Fruit fly (Drosophila melanogaster) whole organism, embryonic: ENCODE measurements around the gene PpD6.

Experiments
- Awh ChIP-seq: fragments of 200-800 bp; sonication (Bioruptor generic); IDR thresholded peaks from 2 replicates; pipeline ENCODE4, ENCODE4 v1.3.6; 2022; ENCODE audit warnings: missing biosample characterization, missing genetic modification characterization
- C15 ChIP-seq: fragments of 200-800 bp; sonication (Bioruptor generic); IDR thresholded peaks from 3 replicates; pipeline ENCODE4 v1.3.6; 2022; ENCODE audit warnings: missing biosample characterization, missing genetic modification characterization
- CG11085 ChIP-seq: fragments of 200-800 bp; sonication (Bioruptor generic); IDR thresholded peaks from 2 replicates; pipeline ENCODE4 v1.3.6; 2022; ENCODE audit warnings: missing biosample characterization, missing genetic modification characterization
- CG11456 ChIP-seq: fragments of 200-800 bp; sonication (Bioruptor generic); IDR thresholded peaks from 3 replicates; pipeline ENCODE4 v1.3.6; 2022; ENCODE audit warnings: missing biosample characterization, missing genetic modification characterization
- CG12236 ChIP-seq: fragments of 200-800 bp; sonication (Bioruptor generic); optimal IDR thresholded peaks from 2 replicates; lab custom pipeline; 2016; ENCODE audit warnings: missing biosample characterization, missing genetic modification characterization
- CG13775 ChIP-seq: fragments of 200-800 bp; sonication (Bioruptor generic); optimal IDR thresholded peaks from 3 replicates; lab custom pipeline; 2017; ENCODE audit warnings: missing biosample characterization, mild to moderate bottlenecking, missing genetic modification characterization
- CG14014 ChIP-seq: fragments of 200-800 bp; sonication (Bioruptor generic); IDR thresholded peaks from 2 replicates; pipeline ENCODE4 v1.3.6; 2022; ENCODE audit warnings: missing biosample characterization, missing genetic modification characterization
- CG15601 ChIP-seq: fragments of 200-800 bp; sonication (Bioruptor generic); optimal IDR thresholded peaks from 3 replicates; lab custom pipeline; 2019; ENCODE audit warnings: missing biosample characterization, mild to moderate bottlenecking, missing genetic modification characterization, moderate library complexity
- CG17802 ChIP-seq: fragments of 200-800 bp; sonication (Bioruptor generic); optimal IDR thresholded peaks from 2 replicates; lab custom pipeline; 2018; ENCODE audit warnings: missing biosample characterization, mild to moderate bottlenecking, missing genetic modification characterization, moderate library complexity
- CG18011 ChIP-seq: fragments of 200-800 bp; sonication (Bioruptor generic); optimal IDR thresholded peaks from 2 replicates; lab custom pipeline; 2017; ENCODE audit warnings: missing biosample characterization, missing genetic modification characterization, mild to moderate bottlenecking, moderate library complexity, missing genotype
- CG1832 ChIP-seq: fragments of 200-800 bp; sonication (Bioruptor generic); optimal IDR thresholded peaks from 2 replicates; lab custom pipeline; 2017; ENCODE audit warnings: missing biosample characterization, mild to moderate bottlenecking, missing genetic modification characterization, inconsistent platforms
- CG31388 ChIP-seq: fragments of 200-800 bp; sonication (Bioruptor generic); optimal IDR thresholded peaks from 2 replicates; lab custom pipeline; 2016; ENCODE audit warnings: missing biosample characterization, missing genetic modification characterization
- CG34376 ChIP-seq: fragments of 200-800 bp; sonication (Bioruptor generic); optimal IDR thresholded peaks from 2 replicates; lab custom pipeline; 2018; ENCODE audit warnings: missing biosample characterization, mild to moderate bottlenecking, missing genetic modification characterization
- CG4820 ChIP-seq: fragments of 200-800 bp; sonication (Bioruptor generic); optimal IDR thresholded peaks from 3 replicates; lab custom pipeline; 2016; ENCODE audit warnings: missing biosample characterization, missing genetic modification characterization
- CG5245 ChIP-seq: fragments of 200-800 bp; sonication (Bioruptor generic); optimal IDR thresholded peaks from 3 replicates; lab custom pipeline; 2016; ENCODE audit warnings: missing biosample characterization, missing genetic modification characterization
- CG7786 ChIP-seq: fragments of 200-800 bp; sonication (Bioruptor generic); optimal IDR thresholded peaks from 2 replicates; lab custom pipeline; 2016; ENCODE audit warnings: missing biosample characterization, missing genetic modification characterization
- CG8765 ChIP-seq: fragments of 200-800 bp; sonication (Bioruptor generic); IDR thresholded peaks from 2 replicates; pipeline ENCODE4 v1.3.6; 2022; ENCODE audit warnings: missing biosample characterization, missing genetic modification characterization
- CG9727 ChIP-seq: fragments of 200-800 bp; sonication (Bioruptor generic); optimal IDR thresholded peaks from 3 replicates; lab custom pipeline; 2017; ENCODE audit warnings: missing biosample characterization, mild to moderate bottlenecking, missing genetic modification characterization
- D19A ChIP-seq: fragments of 200-800 bp; optimal IDR thresholded peaks from 3 replicates; lab custom pipeline; 2019; ENCODE audit warnings: missing biosample characterization, mild to moderate bottlenecking, missing genetic modification characterization, moderate library complexity
- Dek ChIP-seq: fragments of 200-800 bp; sonication (Bioruptor generic); optimal IDR thresholded peaks from 3 replicates; lab custom pipeline; 2019; ENCODE audit warnings: missing biosample characterization, mild to moderate bottlenecking, missing genetic modification characterization, moderate library complexity
- Dfd ChIP-seq, 2 experiments: fragments of >200 bp; optimal IDR thresholded peaks; 2 replicates each; lab custom pipeline; 2017; ENCODE audit warnings: missing biosample characterization in 2 of 2, missing genetic modification characterization in 2 of 2
- Ets97D ChIP-seq: fragments of 200-800 bp; sonication (Bioruptor generic); optimal IDR thresholded peaks from 3 replicates; lab custom pipeline; 2016; ENCODE audit warnings: missing biosample characterization, missing genetic modification characterization
- Fer1 ChIP-seq: fragments of 200-800 bp; sonication (Bioruptor generic); optimal IDR thresholded peaks from 2 replicates; lab custom pipeline; 2017; ENCODE audit warnings: missing biosample characterization, mild to moderate bottlenecking, missing genetic modification characterization
- HLH3B ChIP-seq: fragments of 200-800 bp; sonication (Bioruptor generic); IDR thresholded peaks from 2 replicates; pipeline ENCODE4 v1.3.6; 2022; ENCODE audit warnings: missing biosample characterization, missing genetic modification characterization
- HmgZ ChIP-seq: fragments of 200-800 bp; sonication (Bioruptor generic); optimal IDR thresholded peaks from 2 replicates; lab custom pipeline; 2018; ENCODE audit warnings: missing biosample characterization, mild to moderate bottlenecking, missing genetic modification characterization
- Hmr ChIP-seq: fragments of 200-800 bp; sonication (Bioruptor generic); optimal IDR thresholded peaks from 3 replicates; lab custom pipeline; 2017; ENCODE audit warnings: mild to moderate bottlenecking, missing biosample characterization, missing genetic modification reagents, missing genetic modification characterization
- Hr51 ChIP-seq, 2 experiments: fragments of 200-800 bp; sonication (Bioruptor generic); optimal IDR thresholded peaks; 2 replicates in 1 of 2; 3 replicates in 1 of 2; lab custom pipeline; 2016 to 2018; ENCODE audit warnings: missing biosample characterization in 2 of 2, missing genetic modification characterization in 2 of 2, mild to moderate bottlenecking in 1 of 2, moderate library complexity in 1 of 2
- Max ChIP-seq: fragments of 200-800 bp; sonication (Bioruptor generic); optimal IDR thresholded peaks from 2 replicates; lab custom pipeline; 2016; ENCODE audit warnings: missing biosample characterization, mild to moderate bottlenecking, missing genetic modification characterization
- NFAT ChIP-seq: fragments of 200-800 bp; sonication (Bioruptor generic); IDR thresholded peaks from 2 replicates; pipeline ENCODE4 v1.3.6; 2022; ENCODE audit warnings: missing biosample characterization, missing genetic modification characterization
- NK7.1 ChIP-seq: fragments of 200-800 bp; sonication (Bioruptor generic); optimal IDR thresholded peaks from 3 replicates; lab custom pipeline; 2016; ENCODE audit warnings: missing biosample characterization, missing genetic modification characterization
- Pdp1 ChIP-seq, 2 experiments: fragments of 200-800 bp; sonication (Bioruptor generic); optimal IDR thresholded peaks; 3 replicates each; lab custom pipeline; 2016; ENCODE audit warnings: missing biosample characterization in 2 of 2, missing genetic modification characterization in 2 of 2, mild to moderate bottlenecking in 1 of 2, moderate library complexity in 1 of 2
- Poxn ChIP-seq: fragments of 200-800 bp; sonication (Bioruptor generic); IDR thresholded peaks from 2 replicates; pipeline ENCODE4 v1.3.6; 2022; ENCODE audit warnings: missing biosample characterization, missing genetic modification characterization
- Sox100B ChIP-seq: fragments of 200-800 bp; sonication (Bioruptor generic); optimal IDR thresholded peaks from 3 replicates; lab custom pipeline; 2018; ENCODE audit warnings: missing biosample characterization, mild to moderate bottlenecking, missing genetic modification characterization
- chm ChIP-seq: fragments of 200-800 bp; sonication (Bioruptor generic); IDR thresholded peaks from 2 replicates; pipeline ENCODE4 v1.3.6; 2022; ENCODE audit warnings: missing biosample characterization, missing genetic modification characterization
- dan ChIP-seq: fragments of 200-800 bp; sonication (Bioruptor generic); IDR thresholded peaks from 2 replicates; pipeline ENCODE4 v1.3.6; 2022; ENCODE audit warnings: missing biosample characterization, missing genetic modification characterization
- dmrt11E ChIP-seq: fragments of 200-800 bp; sonication (Bioruptor generic); optimal IDR thresholded peaks from 3 replicates; lab custom pipeline; 2018; ENCODE audit warnings: missing biosample characterization, mild to moderate bottlenecking, missing genetic modification characterization, moderate library complexity
- en ChIP-seq: fragments of 200-800 bp; sonication (Bioruptor generic); optimal IDR thresholded peaks from 2 replicates; lab custom pipeline; 2016; ENCODE audit warnings: missing biosample characterization, missing genetic modification characterization
- fd102C ChIP-seq: fragments of 200-800 bp; sonication (Bioruptor generic); optimal IDR thresholded peaks from 2 replicates; lab custom pipeline; 2018; ENCODE audit warnings: missing biosample characterization, mild to moderate bottlenecking, missing genetic modification characterization, moderate library complexity
- fd96Cb ChIP-seq: fragments of 200-800 bp; sonication (Bioruptor generic); optimal IDR thresholded peaks from 2 replicates; lab custom pipeline; 2018; ENCODE audit warnings: missing biosample characterization, mild to moderate bottlenecking, missing genetic modification characterization, moderate library complexity
- jumu ChIP-seq: fragments of 200-800 bp; sonication (Bioruptor generic); optimal IDR thresholded peaks from 3 replicates; lab custom pipeline; 2016; ENCODE audit warnings: missing biosample characterization, missing genetic modification characterization
- maf-S ChIP-seq: fragments of 200-800 bp; sonication (Bioruptor generic); optimal IDR thresholded peaks from 2 replicates; lab custom pipeline; 2016; ENCODE audit warnings: missing biosample characterization, missing genetic modification characterization
- mld ChIP-seq: fragments of 200-800 bp; sonication (Bioruptor generic); IDR thresholded peaks from 3 replicates; pipeline ENCODE4 v1.3.6; 2022; ENCODE audit warnings: missing biosample characterization, missing genetic modification characterization; ENCODE audit not compliant: partially characterized antibody
- nerfin-1 ChIP-seq: fragments of 200-800 bp; sonication (Bioruptor generic); optimal IDR thresholded peaks from 3 replicates; lab custom pipeline; 2019; ENCODE audit warnings: missing biosample characterization, mild to moderate bottlenecking, missing genetic modification characterization, moderate library complexity
- oc ChIP-seq: fragments of 200-800 bp; sonication (Bioruptor generic); optimal IDR thresholded peaks from 2 replicates; lab custom pipeline; 2018; ENCODE audit warnings: missing biosample characterization, mild to moderate bottlenecking, missing genetic modification characterization, moderate library complexity
- ranshi ChIP-seq: fragments of 200-800 bp; sonication (Bioruptor generic); IDR thresholded peaks from 2 replicates; pipeline ENCODE4 v1.3.6; 2022; ENCODE audit warnings: missing biosample characterization, missing genetic modification characterization
- sima ChIP-seq: fragments of 200-800 bp; sonication (Bioruptor generic); optimal IDR thresholded peaks from 2 replicates; lab custom pipeline; 2016; ENCODE audit warnings: missing biosample characterization, missing genetic modification characterization
- sisA ChIP-seq: fragments of 200-800 bp; sonication (Bioruptor generic); IDR thresholded peaks from 2 replicates; pipeline ENCODE4 v1.3.6; 2022; ENCODE audit warnings: missing biosample characterization, missing genetic modification characterization
- slbo ChIP-seq: fragments of 200-800 bp; sonication (Bioruptor generic); IDR thresholded peaks from 2 replicates; pipeline ENCODE4 v1.3.6; 2022; ENCODE audit warnings: missing biosample characterization, missing genetic modification characterization
- slp2 ChIP-seq: fragments of 200-800 bp; sonication (Bioruptor generic); optimal IDR thresholded peaks from 2 replicates; lab custom pipeline; 2016; ENCODE audit warnings: missing biosample characterization, missing genetic modification characterization
- sna ChIP-seq: fragments of 200-800 bp; sonication (Bioruptor generic); IDR thresholded peaks from 2 replicates; pipeline ENCODE4 v1.3.6; 2022; ENCODE audit warnings: missing biosample characterization, missing genetic modification characterization; ENCODE audit not compliant: partially characterized antibody
- so ChIP-seq: fragments of 200-800 bp; sonication (Bioruptor generic); IDR thresholded peaks from 3 replicates; pipeline ENCODE4 v1.3.6; 2022; ENCODE audit warnings: missing biosample characterization, missing genetic modification characterization
- unpg ChIP-seq: fragments of 200-800 bp; sonication (Bioruptor generic); optimal IDR thresholded peaks from 3 replicates; lab custom pipeline; 2018; ENCODE audit warnings: missing biosample characterization, mild to moderate bottlenecking, missing genetic modification characterization, moderate library complexity

PpD6 gene

dm6 chr2L:3105895-3106294, 3.6 kb upstream of the PpD6 start (continued):
- no peak for TF ChIP-seq chm (GFP tag; lab: Robert Waterston, UW)
- no peak for TF ChIP-seq CG31388
- peak; percentile 18; the same call in 1 of the 2 replicates for TF ChIP-seq ranshi (GFP tag; lab: Robert Waterston, UW)
- TF ChIP-seq Hmr, result no peak
- no peak for TF ChIP-seq CG17802 (tag; lab: Kevin White, UChicago)
- no peak for TF ChIP-seq Fer1 (GFP tag; lab: Kevin White, UChicago)
- peak; percentile 15 for TF ChIP-seq fd96Cb
- no peak for TF ChIP-seq maf-S (GFP tag; lab: Kevin White, UChicago)
- no peak for TF ChIP-seq oc
- TF ChIP-seq CG34376 (GFP tag; lab: Kevin White, UChicago), result no peak
- TF ChIP-seq Awh, result no peak
- TF ChIP-seq CG15601 (tag; lab: Kevin White, UChicago), result peak; percentile 1
- TF ChIP-seq CG1832 (GFP tag; lab: Kevin White, UChicago), result no peak
- peak; percentile 42; the same call in 1 of the 2 replicates for TF ChIP-seq HLH3B (GFP tag; lab: Robert Waterston, UW)
- TF ChIP-seq Poxn (GFP tag; lab: Robert Waterston, UW), result no peak
- no peak for TF ChIP-seq Ets97D
- no peak for TF ChIP-seq Max (GFP tag; lab: Kevin White, UChicago)
- peak; percentile 49 for TF ChIP-seq unpg (GFP tag; lab: Kevin White, UChicago)
- no peak for TF ChIP-seq CG13775
- TF ChIP-seq CG8765 (GFP tag; lab: Robert Waterston, UW), result no peak
- peak; percentile 2 for TF ChIP-seq D19A
- no peak for TF ChIP-seq sima (GFP tag; lab: Kevin White, UChicago)
- no peak for TF ChIP-seq CG14014 (GFP tag; lab: Robert Waterston, UW)
- no peak for TF ChIP-seq Dek (tag; lab: Kevin White, UChicago)
- TF ChIP-seq CG18011, result no peak
- no peak for TF ChIP-seq Dfd (GFP tag; optimal IDR thresholded peaks at IDR 0.05; lab: Kevin White, UChicago)
- TF ChIP-seq CG11085 (GFP tag; lab: Robert Waterston, UW), result no peak
- no peak for TF ChIP-seq C15
- no peak for TF ChIP-seq slp2
- TF ChIP-seq Hr51 (GFP tag; optimal IDR thresholded peaks at IDR 0.05; lab: Kevin White, UChicago), result peak in 1 of 2 experiments; percentile 42
- TF ChIP-seq slbo (GFP tag; lab: Robert Waterston, UW), result peak; percentile 26; the same call in 1 of the 2 replicates
- TF ChIP-seq dmrt11E, result no peak
- no peak for TF ChIP-seq HmgZ
- TF ChIP-seq nerfin-1 (tag; lab: Kevin White, UChicago), result no peak
- no peak for TF ChIP-seq mld (GFP tag; lab: Robert Waterston, UW)
- no peak for TF ChIP-seq CG4820 (GFP tag; lab: Kevin White, UChicago)
- TF ChIP-seq jumu (GFP tag; lab: Kevin White, UChicago), result no peak
- TF ChIP-seq fd102C (GFP tag; lab: Kevin White, UChicago), result no peak
- TF ChIP-seq NFAT, result no peak
- TF ChIP-seq en (GFP tag; lab: Kevin White, UChicago), result no peak
- no peak for TF ChIP-seq dan
- TF ChIP-seq CG11456 (GFP tag; lab: Robert Waterston, UW), result no peak
- TF ChIP-seq sna, result no peak
- no peak for TF ChIP-seq CG12236
- TF ChIP-seq CG5245 (GFP tag; lab: Kevin White, UChicago), result no peak
- no peak for TF ChIP-seq NK7.1 (GFP tag; lab: Kevin White, UChicago)
- TF ChIP-seq sisA (GFP tag; lab: Robert Waterston, UW), result peak; percentile 50
- TF ChIP-seq so, result no peak
- peak in 1 of 2 experiments; percentile 3 for TF ChIP-seq Pdp1 (GFP tag; optimal IDR thresholded peaks at IDR 0.05; lab: Kevin White, UChicago)
- TF ChIP-seq CG9727 (GFP tag; lab: Kevin White, UChicago), result no peak
- no peak for TF ChIP-seq CG7786 (GFP tag; lab: Kevin White, UChicago)
- TF ChIP-seq Sox100B (GFP tag; lab: Kevin White, UChicago), result no peak
